Fruit fly (Drosophila melanogaster): ENCODE data around the gene Or10a.

Or10a gene

dm6 chrX:11390625-11391363 lies 26.4 kb downstream of the Or10a start (continued):
- peak; percentile 64 for TF ChIP-seq CG12942 (GFP tag; optimal IDR thresholded peaks at IDR 0.05)
- TF ChIP-seq crol (GFP tag; IDR thresholded peaks at IDR 0.05): peak; percentile 41
- no peak for TF ChIP-seq kni (GFP tag; optimal IDR thresholded peaks at IDR 0.05)
- no peak for TF ChIP-seq bbx (GFP tag; IDR thresholded peaks at IDR 0.05; ENCODE audit: partially characterized antibody)
- TF ChIP-seq Oaz (GFP tag; IDR thresholded peaks at IDR 0.05): peak; percentile 63
- no peak for TF ChIP-seq tll (GFP tag; optimal IDR thresholded peaks at IDR 0.05)
- TF ChIP-seq MTF-1 (GFP tag; optimal IDR thresholded peaks at IDR 0.05; ENCODE audit: borderline replicate concordance): peak; percentile 57
- TF ChIP-seq fu2 (GFP tag; optimal IDR thresholded peaks at IDR 0.05): peak; percentile 51
- peak; percentile 86 for TF ChIP-seq zfh1 (GFP tag; IDR thresholded peaks at IDR 0.05)
- TF ChIP-seq CG3838 (GFP tag; optimal IDR thresholded peaks at IDR 0.05): peak; percentile 60
- TF ChIP-seq Blimp-1 (GFP tag; optimal IDR thresholded peaks at IDR 0.05): peak; percentile 60
- TF ChIP-seq fd64A (GFP tag; optimal IDR thresholded peaks at IDR 0.05): peak; percentile 6
- TF ChIP-seq wdn (GFP tag; IDR thresholded peaks at IDR 0.05): peak; percentile 80
- peak; percentile 79 for TF ChIP-seq pb (GFP tag; optimal IDR thresholded peaks at IDR 0.05)
- TF ChIP-seq pho (GFP tag; optimal IDR thresholded peaks at IDR 0.05): peak; percentile 76
- TF ChIP-seq gcm2 (GFP tag; optimal IDR thresholded peaks at IDR 0.05): peak; percentile 77
- TF ChIP-seq CG8281 (tag; optimal IDR thresholded peaks at IDR 0.05): peak; percentile 46
- TF ChIP-seq CG16779 (GFP tag; IDR thresholded peaks at IDR 0.05): peak; percentile 76
- peak; percentile 68 for TF ChIP-seq jing (GFP tag; optimal IDR thresholded peaks at IDR 0.05)
- TF ChIP-seq CG9876 (GFP tag; optimal IDR thresholded peaks at IDR 0.05): peak; percentile 46
- TF ChIP-seq CG11247 (GFP tag; IDR thresholded peaks at IDR 0.05): peak; percentile 84
- peak; percentile 54 to 77 for TF ChIP-seq Pdp1 (GFP tag; optimal IDR thresholded peaks at IDR 0.05)
- TF ChIP-seq CG7839 (tag; optimal IDR thresholded peaks at IDR 0.05): peak; percentile 85
- peak; percentile 70 for TF ChIP-seq Camta (GFP tag; optimal IDR thresholded peaks at IDR 0.05)
- TF ChIP-seq Dp (GFP tag; optimal IDR thresholded peaks at IDR 0.05): no peak
- TF ChIP-seq fru (optimal IDR thresholded peaks at IDR 0.05): no peak
- TF ChIP-seq CG2199 (GFP tag; IDR thresholded peaks at IDR 0.05): peak; percentile 77; the same call in 2 of the 3 replicates
- TF ChIP-seq CG2678 (tag; optimal IDR thresholded peaks at IDR 0.05): peak; percentile 87
- TF ChIP-seq unc-4 (GFP tag; IDR thresholded peaks at IDR 0.05; ENCODE audit: partially characterized antibody): no peak
- TF ChIP-seq CG31388 (GFP tag; optimal IDR thresholded peaks at IDR 0.05): peak; percentile 20
- peak; percentile 76 for TF ChIP-seq CG17361 (GFP tag; IDR thresholded peaks at IDR 0.05)
- peak; percentile 13 for TF ChIP-seq CG12104 (GFP tag; optimal IDR thresholded peaks at IDR 0.05)
- TF ChIP-seq esg (GFP tag; conservative IDR thresholded peaks at IDR 0.05): peak; percentile 79
- peak; percentile 56 for TF ChIP-seq dm (GFP tag; optimal IDR thresholded peaks at IDR 0.05)
- TF ChIP-seq Scr (GFP tag; IDR thresholded peaks at IDR 0.05; ENCODE audit: partially characterized antibody): no peak
- TF ChIP-seq vfl (GFP tag; optimal IDR thresholded peaks at IDR 0.05): peak; percentile 58
- peak; percentile 70 for TF ChIP-seq Six4 (GFP tag; optimal IDR thresholded peaks at IDR 0.05)
- TF ChIP-seq bsh (GFP tag; optimal IDR thresholded peaks at IDR 0.05): peak; percentile 62 to 65
- peak; percentile 51; the same call in 1 of the 2 replicates for TF ChIP-seq CkIIα-i1 (GFP tag; IDR thresholded peaks at IDR 0.05)
- no peak for TF ChIP-seq wor (GFP tag; IDR thresholded peaks at IDR 0.05)
- TF ChIP-seq D (optimal IDR thresholded peaks at IDR 0.05): no peak
- TF ChIP-seq D (GFP tag; optimal IDR thresholded peaks at IDR 0.05): peak; percentile 58
- peak; percentile 42 for TF ChIP-seq twi (tag; optimal IDR thresholded peaks at IDR 0.05)
- 0 out of 2 replicates have a peak, but pooled peaks have one; percentile 3 for TF ChIP-seq Dref (GFP tag; IDR thresholded peaks at IDR 0.05)
- TF ChIP-seq CG5180 (GFP tag; optimal IDR thresholded peaks at IDR 0.05): peak; percentile 70
- TF ChIP-seq Hmx (GFP tag; optimal IDR thresholded peaks at IDR 0.05): peak; percentile 39
- peak; percentile 12 for TF ChIP-seq trem (tag; optimal IDR thresholded peaks at IDR 0.05)
- peak; percentile 61 for TF ChIP-seq CG11398 (GFP tag; optimal IDR thresholded peaks at IDR 0.05)
- TF ChIP-seq CG9797 (GFP tag; optimal IDR thresholded peaks at IDR 0.05): no peak
